Worm (Caenorhabditis elegans): ENCODE measurements around the gene C05C8.8.

C05C8.8 gene

ce11 chrV:7274992-7275391 is 20.0 kb upstream of the C05C8.8 start, which contains the start of gene C13A2.10:
Gene C13A2.10 (minus strand): TSS chrV:7275092.
- TF ChIP-seq nhr-85 (tag) (no peak), zag-1 (tag; optimal IDR thresholded peaks at IDR 0.05) (no peak), ces-1 (GFP tag; optimal IDR thresholded peaks at IDR 0.05) (no peak)

- no peak for TF ChIP-seq tlp-1 (tag; optimal IDR thresholded peaks at IDR 0.05)
- no peak for TF ChIP-seq C34B4.2 (tag; optimal IDR thresholded peaks at IDR 0.05)
- TF ChIP-seq rnt-1 (tag; optimal IDR thresholded peaks at IDR 0.05) = no peak
- TF ChIP-seq sox-4 (tag; optimal IDR thresholded peaks at IDR 0.05) = no peak
- no peak for TF ChIP-seq swsn-7 (tag; optimal IDR thresholded peaks at IDR 0.05)
- TF ChIP-seq hpl-2 (GFP tag; optimal IDR thresholded peaks at IDR 0.05) = no peak
- TF ChIP-seq C16A3.4 (tag; optimal IDR thresholded peaks at IDR 0.05) = no peak
- no peak for TF ChIP-seq xbp-1 (tag; optimal IDR thresholded peaks at IDR 0.05)
- TF ChIP-seq pax-3 (tag; optimal IDR thresholded peaks at IDR 0.05) = no peak
- TF ChIP-seq alr-1 (tag; optimal IDR thresholded peaks at IDR 0.05; ENCODE audit: borderline replicate concordance) = no peak
- TF ChIP-seq efl-1 (optimal IDR thresholded peaks at IDR 0.05) = no peak
- TF ChIP-seq efl-1 (GFP tag; optimal IDR thresholded peaks at IDR 0.05 in 1 of 2) = no peak
- TF ChIP-seq lsy-2 (tag; optimal IDR thresholded peaks at IDR 0.05) = no peak
- no peak for TF ChIP-seq unc-130 (tag; optimal IDR thresholded peaks at IDR 0.05)
- TF ChIP-seq ztf-4 (tag; optimal IDR thresholded peaks at IDR 0.05) = no peak
- no peak for TF ChIP-seq tbx-2 (tag; optimal IDR thresholded peaks at IDR 0.05)
- TF ChIP-seq ceh-63 (GFP tag; optimal IDR thresholded peaks at IDR 0.05) = no peak
- no peak for TF ChIP-seq nhr-12 (tag; optimal IDR thresholded peaks at IDR 0.05)
- TF ChIP-seq nhr-237 (tag; optimal IDR thresholded peaks at IDR 0.05) = no peak
- no peak for TF ChIP-seq pqm-1 (tag; optimal IDR thresholded peaks at IDR 0.05)
- no peak for TF ChIP-seq mef-2 (tag; optimal IDR thresholded peaks at IDR 0.05)
Observed at ce11 chrV:7269399-7269798, 14.4 kb upstream of the C05C8.8 start, which contains the start of gene C13A2.6. Gene C13A2.6 (plus strand): TSS chrV:7269699.

- no peak for TF ChIP-seq swsn-7 (tag; optimal IDR thresholded peaks at IDR 0.05)
- TF ChIP-seq nhr-77 (tag; optimal IDR thresholded peaks at IDR 0.05) = no peak
- TF ChIP-seq hlh-17 (GFP tag; optimal IDR thresholded peaks at IDR 0.05; ENCODE audit: borderline replicate concordance) = no peak
- no peak for TF ChIP-seq unc-86 (tag; optimal IDR thresholded peaks at IDR 0.05)
Observed at ce11 chrV:7266021-7266420, 11.0 kb upstream of the C05C8.8 start, which contains the start of gene C13A2.7. Gene C13A2.7 (plus strand): TSS chrV:7266321.

- no peak for TF ChIP-seq tbx-2 (tag; optimal IDR thresholded peaks at IDR 0.05)
- TF ChIP-seq ceh-88 (GFP tag; IDR thresholded peaks at IDR 0.05) = no peak
- no peak for TF ChIP-seq ceh-63 (GFP tag; optimal IDR thresholded peaks at IDR 0.05)
- TF ChIP-seq hlh-4 (tag; optimal IDR thresholded peaks at IDR 0.05) = no peak
- TF ChIP-seq ztf-4 (tag; optimal IDR thresholded peaks at IDR 0.05) = no peak
- no peak for TF ChIP-seq lin-39 (tag; optimal IDR thresholded peaks at IDR 0.05)
- TF ChIP-seq nhr-84 (tag; optimal IDR thresholded peaks at IDR 0.05) = no peak
Observed at ce11 chrV:7264042-7264441, 9.0 kb upstream of the C05C8.8 start, which contains the start of gene C13A2.9. Gene C13A2.9 (minus strand): TSS chrV:7264142.

- TF ChIP-seq dsc-1 (tag; optimal IDR thresholded peaks at IDR 0.05) (no peak), irx-1 (tag; optimal IDR thresholded peaks at IDR 0.05) (no peak), egl-27 (tag; optimal IDR thresholded peaks at IDR 0.05) (no peak), ces-1 (GFP tag; optimal IDR thresholded peaks at IDR 0.05) (no peak), nhr-237 (tag; optimal IDR thresholded peaks at IDR 0.05) (no peak), aly-2 (tag; optimal IDR thresholded peaks at IDR 0.05) (no peak), ama-1 (optimal IDR thresholded peaks at IDR 0.05) (no peak), fkh-10 (GFP tag; optimal IDR thresholded peaks at IDR 0.05) (no peak), nhr-76 (tag; optimal IDR thresholded peaks at IDR 0.05) (no peak), nhr-28 (tag; optimal IDR thresholded peaks at IDR 0.05) (no peak), fkh-4 (tag; optimal IDR thresholded peaks at IDR 0.05; ENCODE audit: borderline replicate concordance) (no peak), nhr-84 (tag; optimal IDR thresholded peaks at IDR 0.05) (no peak), Y116A8C.19 (tag; optimal IDR thresholded peaks at IDR 0.05; ENCODE audit: borderline replicate concordance) (no peak), mep-1 (tag; optimal IDR thresholded peaks at IDR 0.05) (no peak), ztf-4 (tag; optimal IDR thresholded peaks at IDR 0.05) (no peak), C16A3.4 (tag; optimal IDR thresholded peaks at IDR 0.05) (no peak)
Observed at ce11 chrV:7258965-7259364, 4.0 kb upstream of the C05C8.8 start, which contains the start of gene C13A2.12. Gene C13A2.12 (plus strand): TSS chrV:7259265.
